Worm (Caenorhabditis elegans): ENCODE data around the gene tbc-1.
A peak's percentile ranks its signal among the peaks of the same experiment; 100 is the strongest.
"Not testable (repeated sequence)": the region's sequence is repeated elsewhere in the genome, so short reads cannot be mapped to it uniquely, and the experiment has no call there.

tbc-1 gene

DNA sequence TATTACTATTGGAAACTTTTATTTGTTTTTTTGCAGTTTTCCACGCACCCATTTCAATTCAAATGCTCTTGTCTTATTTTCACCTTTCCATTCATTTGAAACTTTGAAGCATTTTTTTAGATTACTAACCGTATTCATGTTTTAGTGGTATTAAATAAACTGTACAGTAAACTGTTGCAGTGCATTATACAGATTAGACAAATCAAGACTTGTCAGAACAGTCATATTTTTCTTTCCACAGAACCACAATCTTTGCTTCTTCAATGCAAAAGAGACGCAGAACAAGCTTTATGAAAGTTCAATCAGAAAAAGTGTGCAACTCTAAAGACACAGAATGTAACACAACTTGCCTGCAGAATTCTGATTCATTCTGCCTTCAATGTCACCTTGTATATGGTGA lies 4.8 kb upstream of the tbc-1 start, which contains the start of gene F45B8.5:
Gene F45B8.5 (plus strand): TSS at position 301 of the 400 bp plus-strand sequence.
- no peak for TF ChIP-seq egl-27 (tag; optimal IDR thresholded peaks at IDR 0.05)
- TF ChIP-seq hlh-11 (tag; optimal IDR thresholded peaks at IDR 0.05) = no peak
- TF ChIP-seq zag-1 (tag; optimal IDR thresholded peaks at IDR 0.05) = no peak
- no peak for TF ChIP-seq lim-7 (GFP tag; IDR thresholded peaks at IDR 0.05)
- no peak for TF ChIP-seq spr-3 (GFP tag; optimal IDR thresholded peaks at IDR 0.05)
- no peak for TF ChIP-seq tra-1 (GFP tag; IDR thresholded peaks at IDR 0.05)
- no peak for TF ChIP-seq php-3 (GFP tag; IDR thresholded peaks at IDR 0.05)
- TF ChIP-seq pha-4 (GFP tag; IDR thresholded peaks at IDR 0.05) = no peak
- TF ChIP-seq pha-4 (tag; optimal IDR thresholded peaks at IDR 0.05) = no peak
- TF ChIP-seq zfp-2 (tag; optimal IDR thresholded peaks at IDR 0.05) = no peak
- TF ChIP-seq ama-1 (optimal IDR thresholded peaks at IDR 0.05) = no peak

- TF ChIP-seq mdt-29 (GFP tag; IDR thresholded peaks at IDR 0.05); lin-15B (tag; optimal IDR thresholded peaks at IDR 0.05); skn-1 (tag; optimal IDR thresholded peaks at IDR 0.05): not testable (repeated sequence)
Measured at ce11 chrX:14966515-14966914, 4.0 kb upstream of the tbc-1 start, which contains the start of gene F20D1.22. F20D1.22 (plus strand) TSS chrX:14966815.

ce11 chrX:14969615-14970014 lies 936 bp upstream of the tbc-1 start:
- no peak for TF ChIP-seq cey-2 (tag; optimal IDR thresholded peaks at IDR 0.05; ENCODE audit: borderline replicate concordance, insufficient read depth)
- TF ChIP-seq hlh-11 (tag; optimal IDR thresholded peaks at IDR 0.05) = peak; percentile 25
- peak; percentile 61 for TF ChIP-seq dmd-6 (GFP tag; IDR thresholded peaks at IDR 0.05)

ce11 chrX:14973085-14973484 lies 2.5 kb downstream of the tbc-1 start:
- no peak for TF ChIP-seq snpc-1.2 (GFP tag; IDR thresholded peaks at IDR 0.05)
- TF ChIP-seq T26A8.4 (GFP tag; IDR thresholded peaks at IDR 0.05) = no peak
- TF ChIP-seq dve-1 (tag; optimal IDR thresholded peaks at IDR 0.05; ENCODE audit: insufficient read depth) = no peak

DNA sequence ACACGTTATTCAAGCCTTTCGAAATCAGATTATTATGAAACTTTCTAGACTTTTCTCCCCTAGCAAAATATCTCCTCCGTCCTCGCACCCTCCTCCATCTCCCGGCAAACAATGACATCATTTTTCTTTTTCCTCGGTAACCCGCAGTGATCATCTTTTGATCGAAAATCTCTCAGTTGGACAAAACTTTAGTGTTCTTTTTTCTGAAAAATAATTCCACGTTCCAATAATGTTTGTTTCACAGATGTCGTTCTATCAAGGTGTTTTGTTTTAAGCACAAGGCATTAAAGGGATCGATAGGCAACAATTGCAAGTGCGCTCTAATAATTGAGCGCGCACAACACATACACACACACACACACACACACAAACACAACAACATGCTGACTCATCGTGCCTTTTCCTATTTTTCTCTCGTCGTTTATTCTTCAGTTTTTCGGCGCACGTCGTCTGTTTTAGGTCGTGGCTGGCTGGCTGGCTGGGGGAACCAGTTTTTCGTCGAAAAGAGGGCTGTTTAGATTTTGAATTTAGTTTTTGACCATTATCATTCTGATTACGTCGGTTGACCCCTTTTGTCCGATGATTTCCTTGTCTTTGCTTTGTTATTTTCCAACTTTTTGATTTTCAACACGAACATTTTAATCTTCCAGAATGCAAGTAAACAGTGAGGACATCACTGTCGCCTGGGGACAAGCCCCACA lies 5.1 kb downstream of the tbc-1 start, which contains the start of gene F20D1.3:
Gene F20D1.3 (plus strand): TSS at position 651 of the 701 bp plus-strand sequence.
- peak; percentile 17 to 70 for TF ChIP-seq lsy-2 (tag; optimal IDR thresholded peaks at IDR 0.05)
- peak; percentile 80 for TF ChIP-seq hlh-11 (tag; optimal IDR thresholded peaks at IDR 0.05)
- TF ChIP-seq hif-1 (tag; optimal IDR thresholded peaks at IDR 0.05) = peak in 1 of 2 experiments; percentile 61
- TF ChIP-seq nhr-48 (tag; optimal IDR thresholded peaks at IDR 0.05) = peak; percentile 8
- peak in 1 of 2 experiments; percentile 24 for TF ChIP-seq daf-16 (GFP tag; optimal IDR thresholded peaks at IDR 0.05)
- peak; percentile 71 for TF ChIP-seq daf-16 (tag; optimal IDR thresholded peaks at IDR 0.05)
- TF ChIP-seq ztf-7 (tag; optimal IDR thresholded peaks at IDR 0.05) = peak; percentile 0
- peak; percentile 8; the same call in 1 of the 2 replicates for TF ChIP-seq hmg-1.1 (GFP tag; IDR thresholded peaks at IDR 0.05)
- no peak for TF ChIP-seq mxl-2 (GFP tag; conservative IDR thresholded peaks at IDR 0.05)
- peak; percentile 86 for TF ChIP-seq mep-1 (tag; optimal IDR thresholded peaks at IDR 0.05)
- TF ChIP-seq lin-15B (tag; optimal IDR thresholded peaks at IDR 0.05) = no peak
- no peak for TF ChIP-seq nhr-10 (tag; optimal IDR thresholded peaks at IDR 0.05)
- TF ChIP-seq mes-2 (tag; optimal IDR thresholded peaks at IDR 0.05; ENCODE audit: poor library complexity, severe bottlenecking) = peak; percentile 69
- peak; percentile 72 for TF ChIP-seq mxl-3 (GFP tag; optimal IDR thresholded peaks at IDR 0.05)
- TF ChIP-seq T26A8.4 (GFP tag; IDR thresholded peaks at IDR 0.05) = no peak
- TF ChIP-seq lir-3 (tag; optimal IDR thresholded peaks at IDR 0.05) = no peak
- TF ChIP-seq snpc-1.2 (GFP tag; IDR thresholded peaks at IDR 0.05) = no peak
- TF ChIP-seq nhr-28 (tag; optimal IDR thresholded peaks at IDR 0.05) = peak; percentile 89
- TF ChIP-seq lin-38 (GFP tag; IDR thresholded peaks at IDR 0.05) = peak; percentile 68
- TF ChIP-seq lin-13 (GFP tag; optimal IDR thresholded peaks at IDR 0.05) = peak; percentile 60
- TF ChIP-seq T20F7.1 (GFP tag; optimal IDR thresholded peaks at IDR 0.05) = peak; percentile 72
- no peak for TF ChIP-seq F10B5.3 (tag; optimal IDR thresholded peaks at IDR 0.05)
- peak; percentile 97 for TF ChIP-seq aha-1 (tag)
- TF ChIP-seq nhr-11 (tag; optimal IDR thresholded peaks at IDR 0.05) = peak; percentile 38
- no peak for TF ChIP-seq snpc-4 (tag; optimal IDR thresholded peaks at IDR 0.05)
- TF ChIP-seq unc-62 (GFP tag; optimal IDR thresholded peaks at IDR 0.05 in 1 of 2) = peak in 1 of 2 experiments; percentile 79
- no peak for TF ChIP-seq unc-62 (tag; optimal IDR thresholded peaks at IDR 0.05)
- TF ChIP-seq rbr-2 (tag; optimal IDR thresholded peaks at IDR 0.05) = peak; percentile 59
